Worm (Caenorhabditis elegans): ENCODE measurements around the gene K09E4.3.
A peak's percentile ranks its signal among the peaks of the same experiment; 100 is the strongest.

Gene K09E4.3

DNA sequence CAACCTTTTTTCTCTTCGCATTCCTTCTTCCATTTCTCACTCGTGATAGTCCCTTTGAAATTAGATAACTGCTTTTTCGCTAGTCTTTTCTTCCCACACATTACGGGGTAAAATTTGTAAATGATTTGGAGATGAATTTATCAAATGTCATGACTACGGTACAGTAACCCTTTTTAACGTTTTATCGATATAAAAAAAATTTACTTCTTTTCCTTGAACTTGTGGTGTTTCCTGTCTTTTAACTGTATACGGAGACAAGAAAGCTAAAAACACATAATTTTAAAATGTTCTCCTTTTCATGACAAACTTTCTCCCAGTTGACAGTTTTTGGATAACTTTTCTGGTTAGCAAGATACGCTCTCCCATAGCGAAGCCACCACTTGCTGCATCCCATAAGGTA lies 23.3 kb upstream of the K09E4.3 start, which contains the start of gene W03H9.1:
Gene W03H9.1 (minus strand): TSS at position 101 of the 400 bp plus-strand sequence.
- TF ChIP-seq unc-3 (GFP tag; conservative IDR thresholded peaks at IDR 0.05) (no peak), unc-3 (tag; optimal IDR thresholded peaks at IDR 0.05) (no peak), rnt-1 (tag; optimal IDR thresholded peaks at IDR 0.05) (no peak), fkh-10 (GFP tag; optimal IDR thresholded peaks at IDR 0.05) (no peak), pha-2 (tag; optimal IDR thresholded peaks at IDR 0.05) (no peak), ets-4 (tag; optimal IDR thresholded peaks at IDR 0.05) (no peak), nfya-1 (tag; optimal IDR thresholded peaks at IDR 0.05) (no peak), ceh-14 (tag; optimal IDR thresholded peaks at IDR 0.05) (no peak), eyg-1 (tag; optimal IDR thresholded peaks at IDR 0.05) (no peak), nhr-11 (tag; optimal IDR thresholded peaks at IDR 0.05) (no peak), K09A11.1 (tag; optimal IDR thresholded peaks at IDR 0.05; ENCODE audit: insufficient read depth) (no peak), lim-6 (tag; optimal IDR thresholded peaks at IDR 0.05) (no peak), ceh-34 (tag; optimal IDR thresholded peaks at IDR 0.05) (no peak), ahr-1 (tag; optimal IDR thresholded peaks at IDR 0.05) (no peak), fax-1 (tag; optimal IDR thresholded peaks at IDR 0.05) (no peak), pax-1 (tag; optimal IDR thresholded peaks at IDR 0.05) (no peak), che-1 (tag; optimal IDR thresholded peaks at IDR 0.05) (no peak), ceh-2 (tag; optimal IDR thresholded peaks at IDR 0.05) (no peak)

DNA sequence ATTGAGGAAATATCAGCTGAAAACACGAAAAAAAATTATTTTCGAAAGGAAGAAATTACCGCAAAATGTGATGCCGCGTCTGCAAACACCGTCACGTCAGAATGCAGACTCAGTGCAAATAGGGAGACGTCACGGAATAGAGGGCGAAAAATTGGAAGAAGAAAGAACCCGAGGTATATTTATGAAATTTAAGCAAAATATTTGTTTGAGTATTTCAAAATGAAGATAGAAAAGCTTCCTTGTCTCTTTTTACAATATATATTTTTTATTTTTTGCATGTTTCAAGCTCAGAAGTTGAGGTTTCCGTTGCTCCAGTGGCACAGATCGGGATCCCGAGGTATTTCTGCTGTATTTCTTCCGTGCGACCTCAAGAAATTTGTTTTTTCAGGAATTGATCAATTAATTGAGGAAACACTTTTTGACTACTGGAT lies 17.1 kb upstream of the K09E4.3 start, which contains the start of gene W03H9.2:
Gene W03H9.2 (minus strand): TSS at position 32 of the 431 bp plus-strand sequence.
- no peak for TF ChIP-seq ceh-30 (tag; optimal IDR thresholded peaks at IDR 0.05)
- peak; percentile 42 for TF ChIP-seq sdc-2 (tag; optimal IDR thresholded peaks at IDR 0.05)
- no peak for TF ChIP-seq ceh-22 (tag; optimal IDR thresholded peaks at IDR 0.05)
- TF ChIP-seq unc-42 (tag; optimal IDR thresholded peaks at IDR 0.05) = peak; percentile 45
- TF ChIP-seq Y22D7AL.16 (tag; optimal IDR thresholded peaks at IDR 0.05) = no peak
- peak; percentile 94 for TF ChIP-seq C08G9.2 (tag; optimal IDR thresholded peaks at IDR 0.05)
- TF ChIP-seq nhr-232 (tag; optimal IDR thresholded peaks at IDR 0.05) = peak; percentile 13
- TF ChIP-seq unc-55 (GFP tag; optimal IDR thresholded peaks at IDR 0.05) = no peak
- TF ChIP-seq hlh-15 (tag; optimal IDR thresholded peaks at IDR 0.05) = peak; percentile 83
- TF ChIP-seq ttx-3 (tag; optimal IDR thresholded peaks at IDR 0.05) = peak; percentile 83
- peak; percentile 80 for TF ChIP-seq pha-2 (tag; optimal IDR thresholded peaks at IDR 0.05)
- peak; percentile 96 for TF ChIP-seq hlh-8 (tag; optimal IDR thresholded peaks at IDR 0.05)
- TF ChIP-seq ceh-18 (tag; optimal IDR thresholded peaks at IDR 0.05) = peak; percentile 25
- TF ChIP-seq zip-5 (tag; optimal IDR thresholded peaks at IDR 0.05) = peak; percentile 98
- TF ChIP-seq ceh-2 (tag; optimal IDR thresholded peaks at IDR 0.05) = peak; percentile 96
- TF ChIP-seq ceh-45 (GFP tag; IDR thresholded peaks at IDR 0.05) = no peak
- no peak for TF ChIP-seq pax-1 (tag; optimal IDR thresholded peaks at IDR 0.05)
- no peak for TF ChIP-seq pros-1 (tag; optimal IDR thresholded peaks at IDR 0.05)
- TF ChIP-seq mec-3 (tag; optimal IDR thresholded peaks at IDR 0.05; ENCODE audit: borderline replicate concordance) = peak; percentile 50
- peak; percentile 92 for TF ChIP-seq elt-2 (tag; optimal IDR thresholded peaks at IDR 0.05)
- TF ChIP-seq sox-2 (GFP tag; IDR thresholded peaks at IDR 0.05) = no peak
- peak; percentile 82 for TF ChIP-seq F13H6.1 (tag; optimal IDR thresholded peaks at IDR 0.05)
- peak; percentile 86 for TF ChIP-seq rnt-1 (tag; optimal IDR thresholded peaks at IDR 0.05)
- TF ChIP-seq fax-1 (tag; optimal IDR thresholded peaks at IDR 0.05) = peak; percentile 96
- peak; percentile 78 for TF ChIP-seq pqm-1 (tag; optimal IDR thresholded peaks at IDR 0.05)
- TF ChIP-seq che-1 (tag; optimal IDR thresholded peaks at IDR 0.05) = peak; percentile 67
- TF ChIP-seq lin-11 (tag; optimal IDR thresholded peaks at IDR 0.05) = peak; percentile 46
- no peak for TF ChIP-seq ama-1 (optimal IDR thresholded peaks at IDR 0.05)
- no peak for TF ChIP-seq unc-3 (GFP tag; conservative IDR thresholded peaks at IDR 0.05)
- TF ChIP-seq unc-3 (tag; optimal IDR thresholded peaks at IDR 0.05) = peak; percentile 83
- TF ChIP-seq pha-4 (tag; optimal IDR thresholded peaks at IDR 0.05) = no peak
- TF ChIP-seq ceh-34 (tag; optimal IDR thresholded peaks at IDR 0.05) = peak; percentile 87
- peak; percentile 96 for TF ChIP-seq tbx-7 (tag; optimal IDR thresholded peaks at IDR 0.05)
- peak; percentile 91 for TF ChIP-seq ets-4 (tag; optimal IDR thresholded peaks at IDR 0.05)
- peak; percentile 14 for TF ChIP-seq sox-4 (tag; optimal IDR thresholded peaks at IDR 0.05)
- no peak for TF ChIP-seq ceh-6 (GFP tag; optimal IDR thresholded peaks at IDR 0.05)
- peak; percentile 98 for TF ChIP-seq ceh-31 (tag; optimal IDR thresholded peaks at IDR 0.05)
- TF ChIP-seq gmeb-2 (tag; optimal IDR thresholded peaks at IDR 0.05) = no peak
- TF ChIP-seq ceh-9 (tag; optimal IDR thresholded peaks at IDR 0.05) = no peak
- TF ChIP-seq ceh-24 (tag; optimal IDR thresholded peaks at IDR 0.05) = peak; percentile 33
- no peak for TF ChIP-seq K09A11.1 (tag; optimal IDR thresholded peaks at IDR 0.05; ENCODE audit: insufficient read depth)
- TF ChIP-seq odd-2 (tag; optimal IDR thresholded peaks at IDR 0.05) = no peak
- TF ChIP-seq nhr-11 (tag; optimal IDR thresholded peaks at IDR 0.05) = no peak
- peak; percentile 92 for TF ChIP-seq ref-2 (tag; optimal IDR thresholded peaks at IDR 0.05)
- TF ChIP-seq elt-4 (tag; optimal IDR thresholded peaks at IDR 0.05) = peak; percentile 5

Measured in whole organism, late embryonic.